Worm (Caenorhabditis elegans): ENCODE data around the gene nspc-5.
"Not testable (repeated sequence)": the region's sequence is repeated elsewhere in the genome, so short reads cannot be mapped to it uniquely, and the experiment has no call there.

ce11 chrX:8535006-8535405 is 3.5 kb upstream of the nspc-5 start, which contains the start of gene nspc-1:
- not testable (repeated sequence) for TF ChIP-seq pha-2 (tag; optimal IDR thresholded peaks at IDR 0.05); ceh-2 (tag; optimal IDR thresholded peaks at IDR 0.05); gmeb-2 (tag; optimal IDR thresholded peaks at IDR 0.05); ama-1 (optimal IDR thresholded peaks at IDR 0.05); ceh-48 (tag; optimal IDR thresholded peaks at IDR 0.05); hlh-30 (tag; optimal IDR thresholded peaks at IDR 0.05; ENCODE audit: insufficient read depth); eyg-1 (tag; optimal IDR thresholded peaks at IDR 0.05); unc-3 (GFP tag; conservative IDR thresholded peaks at IDR 0.05); unc-3 (tag; optimal IDR thresholded peaks at IDR 0.05); nhr-11 (tag; optimal IDR thresholded peaks at IDR 0.05)
